Worm (Caenorhabditis elegans): ENCODE data around the gene memi-1.
"Not testable (repeated sequence)": the region's sequence is repeated elsewhere in the genome, so short reads cannot be mapped to it uniquely, and the experiment has no call there.

- not testable (repeated sequence) for TF ChIP-seq F52B5.7 (tag; optimal IDR thresholded peaks at IDR 0.05); pha-4 (tag; optimal IDR thresholded peaks at IDR 0.05); him-1 (tag; optimal IDR thresholded peaks at IDR 0.05); snpc-4 (GFP tag; optimal IDR thresholded peaks at IDR 0.05); ZK185.1 (tag; optimal IDR thresholded peaks at IDR 0.05; ENCODE audit: poor library complexity, severe bottlenecking); lag-1 (GFP tag; IDR thresholded peaks at IDR 0.05); F57C9.4 (tag; optimal IDR thresholded peaks at IDR 0.05); hrde-1 (tag; optimal IDR thresholded peaks at IDR 0.05; ENCODE audit: borderline replicate concordance); somi-1 (GFP tag; optimal IDR thresholded peaks at IDR 0.05)
- TF ChIP-seq snpc-4 (tag; optimal IDR thresholded peaks at IDR 0.05), result peak in 1 of 4 experiments; percentile 39
These were observed 2.8 kb upstream of the memi-1 start for ce11 chrIV:4762990-4763545.

Measured in whole organism, young adult.